Fruit fly (Drosophila melanogaster): Measurements from ENCODE around the gene CG15529.

Gene CG15529

dm6 chr3R:30129019-30129418, 22.8 kb upstream of the CG15529 start, which contains the start of gene Ppi1:
Gene Ppi1, minus strand, starts transcription at chr3R:30129119.
- TF ChIP-seq foxo (GFP tag; optimal IDR thresholded peaks at IDR 0.05) = no peak

DNA sequence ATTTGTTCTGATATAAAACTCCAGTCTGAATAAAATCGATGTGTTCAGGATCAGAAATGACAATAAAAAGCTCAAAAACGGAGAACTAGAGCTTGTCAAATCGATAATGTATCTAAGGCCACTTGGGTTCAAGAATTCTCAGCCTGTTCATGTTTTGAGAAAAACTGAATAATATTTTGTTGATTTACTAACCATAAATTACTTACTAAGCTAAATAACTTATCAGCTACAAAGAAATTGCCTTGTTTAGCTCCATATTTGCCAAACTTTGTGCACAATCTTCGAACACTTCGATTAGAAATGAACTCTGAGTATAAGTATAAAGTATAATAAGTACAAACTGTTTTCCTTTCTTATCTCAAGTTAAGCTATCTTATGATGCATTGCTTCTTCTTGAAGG, 19.6 kb upstream of the CG15529 start, which contains the start of gene CG31029:
CG31029 (minus strand) TSS at position 101 of the 400 bp plus-strand sequence.
- TF ChIP-seq Myc (optimal IDR thresholded peaks at IDR 0.05) (no peak), Dif (GFP tag; optimal IDR thresholded peaks at IDR 0.05; ENCODE audit: partially characterized antibody) (no peak), CG9705 (GFP tag; optimal IDR thresholded peaks at IDR 0.05) (no peak)

DNA sequence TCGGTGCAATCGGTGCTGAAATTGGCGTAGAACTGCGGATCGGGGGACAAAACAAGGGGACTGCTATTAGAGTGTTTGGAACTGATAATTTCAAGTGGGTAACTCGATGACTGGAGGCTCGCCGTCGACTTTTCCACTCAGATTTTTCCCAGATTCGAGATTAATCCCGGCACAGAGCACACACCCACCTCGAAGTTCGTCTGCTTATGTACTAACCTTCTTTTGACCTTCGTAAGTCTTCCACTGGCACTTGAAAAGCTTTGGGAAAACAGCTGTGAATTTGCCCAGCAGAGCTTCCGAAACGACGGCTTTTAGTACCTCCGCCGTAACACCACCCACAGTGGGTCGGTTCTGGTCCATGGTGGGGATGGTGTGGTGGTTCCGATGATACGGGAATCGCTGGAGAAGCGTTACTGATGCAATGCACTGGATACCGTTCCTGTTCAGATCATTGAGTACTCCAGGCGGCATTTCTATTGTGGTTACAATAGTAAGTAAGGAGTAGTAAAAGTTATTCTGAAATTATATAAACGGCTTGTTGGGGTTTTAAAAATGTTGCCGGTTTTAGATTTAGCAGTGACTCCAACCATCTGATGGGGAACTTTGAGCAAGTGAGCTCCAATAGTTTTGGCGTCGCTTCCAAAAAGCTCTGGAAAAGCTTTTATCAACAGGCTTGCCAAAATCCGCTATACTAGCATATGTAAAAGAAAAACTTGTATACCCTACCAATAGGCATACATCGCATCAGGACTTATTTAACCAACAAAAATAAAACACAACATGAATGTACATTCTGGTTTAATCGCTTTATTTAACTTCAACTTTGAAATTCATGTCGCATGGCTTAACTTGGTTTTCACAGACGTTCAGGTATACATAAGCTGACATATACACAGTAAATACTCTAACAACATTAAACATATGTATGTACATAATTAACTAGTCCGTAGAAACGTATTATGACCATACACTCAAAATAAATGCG, 17.5 kb upstream of the CG15529 start, which contains the start of gene Tpi:
Tpi (minus strand) TSS at position 537 of the 985 bp plus-strand sequence.
- no peak for TF ChIP-seq Abd-B (GFP tag; optimal IDR thresholded peaks at IDR 0.05)
- TF ChIP-seq N (GFP tag; optimal IDR thresholded peaks at IDR 0.05) = no peak
- no peak for TF ChIP-seq h (GFP tag; optimal IDR thresholded peaks at IDR 0.05)
- TF ChIP-seq dsf (GFP tag; optimal IDR thresholded peaks at IDR 0.05; ENCODE audit: borderline replicate concordance) = no peak
- peak; percentile 53 for TF ChIP-seq OdsH (GFP tag; optimal IDR thresholded peaks at IDR 0.05)
- TF ChIP-seq Dfd (GFP tag; optimal IDR thresholded peaks at IDR 0.05) = no peak
- TF ChIP-seq Mio (GFP tag; optimal IDR thresholded peaks at IDR 0.05) = no peak
- no peak for TF ChIP-seq sage (GFP tag; optimal IDR thresholded peaks at IDR 0.05)
- no peak for TF ChIP-seq Sp1 (GFP tag; optimal IDR thresholded peaks at IDR 0.05)
- no peak for TF ChIP-seq woc (GFP tag; optimal IDR thresholded peaks at IDR 0.05)
- peak; percentile 84 for TF ChIP-seq Myc (optimal IDR thresholded peaks at IDR 0.05)
- TF ChIP-seq CrebA (GFP tag; optimal IDR thresholded peaks at IDR 0.05; ENCODE audit: borderline replicate concordance) = no peak
- TF ChIP-seq br (GFP tag; optimal IDR thresholded peaks at IDR 0.05) = peak; percentile 65
- no peak for TF ChIP-seq CG9705 (GFP tag; optimal IDR thresholded peaks at IDR 0.05)
- TF ChIP-seq lola (GFP tag; optimal IDR thresholded peaks at IDR 0.05) = no peak
- TF ChIP-seq Rel (GFP tag; optimal IDR thresholded peaks at IDR 0.05) = no peak
- no peak for TF ChIP-seq Rel (tag; optimal IDR thresholded peaks at IDR 0.05)
- TF ChIP-seq brk (GFP tag; optimal IDR thresholded peaks at IDR 0.05) = no peak
- TF ChIP-seq fru (GFP tag; optimal IDR thresholded peaks at IDR 0.05) = peak; percentile 60
- TF ChIP-seq GATAd (GFP tag; optimal IDR thresholded peaks at IDR 0.05) = no peak
- no peak for TF ChIP-seq jim (GFP tag; optimal IDR thresholded peaks at IDR 0.05)
- peak; percentile 52 for TF ChIP-seq ey (GFP tag; optimal IDR thresholded peaks at IDR 0.05)
- TF ChIP-seq Jra (GFP tag; optimal IDR thresholded peaks at IDR 0.05) = no peak
- TF ChIP-seq Vsx2 (GFP tag; optimal IDR thresholded peaks at IDR 0.05; ENCODE audit: partially characterized antibody) = no peak
- no peak for TF ChIP-seq dmrt93B (GFP tag; optimal IDR thresholded peaks at IDR 0.05)
- TF ChIP-seq Hr78 (GFP tag; optimal IDR thresholded peaks at IDR 0.05) = no peak
- peak; percentile 29 for TF ChIP-seq Hr83 (GFP tag; optimal IDR thresholded peaks at IDR 0.05; ENCODE audit: poor library complexity, severe bottlenecking)
- TF ChIP-seq HLH106 (tag; optimal IDR thresholded peaks at IDR 0.05) = no peak
- no peak for TF ChIP-seq pan (optimal IDR thresholded peaks at IDR 0.05)
- TF ChIP-seq usp (GFP tag; optimal IDR thresholded peaks at IDR 0.05) = no peak
- TF ChIP-seq dl (GFP tag; optimal IDR thresholded peaks at IDR 0.05; ENCODE audit: insufficient read depth in 1 of 2, partially characterized antibody in 2 of 2) = no peak
- TF ChIP-seq sv (GFP tag; optimal IDR thresholded peaks at IDR 0.05) = no peak
- no peak for TF ChIP-seq CG32264 (GFP tag; optimal IDR thresholded peaks at IDR 0.05)
- peak in 1 of 2 experiments; percentile 58 for TF ChIP-seq foxo (GFP tag; optimal IDR thresholded peaks at IDR 0.05)
- TF ChIP-seq psq (GFP tag; optimal IDR thresholded peaks at IDR 0.05) = peak; percentile 58
- TF ChIP-seq Hnf4 (GFP tag; optimal IDR thresholded peaks at IDR 0.05) = no peak
- TF ChIP-seq tai (GFP tag; optimal IDR thresholded peaks at IDR 0.05) = no peak
- TF ChIP-seq rgr (GFP tag; optimal IDR thresholded peaks at IDR 0.05) = peak; percentile 66
- TF ChIP-seq Dif (GFP tag; optimal IDR thresholded peaks at IDR 0.05; ENCODE audit: partially characterized antibody) = no peak
